Worm (Caenorhabditis elegans) whole organism, L4 larva: ENCODE results near the gene T22B2.1.

Source experiments
- Y5F2A.4 ChIP-seq: fragments of 200-800 bp; sonication (Bioruptor generic); optimal IDR thresholded peaks from 2 replicates; lab custom pipeline; 2018; ENCODE audit warnings: mild to moderate bottlenecking, missing genetic modification characterization, missing compliant biosample characterization
- ZK337.2 ChIP-seq: fragments of 200-800 bp; sonication (Bioruptor generic); IDR thresholded peaks from 2 replicates; pipeline ENCODE4 v1.3.6; 2022; ENCODE audit warnings: missing genetic modification reagents, missing genetic modification characterization, missing compliant biosample characterization
- ZK546.5 ChIP-seq, 2 experiments: sonication (generic microtip); optimal IDR thresholded peaks; 2 replicates each; lab custom pipeline; 2017; ENCODE audit warnings: missing biosample characterization in 2 of 2, missing genetic modification characterization in 2 of 2
- fkh-10 ChIP-seq: fragments of 150-350 bp; optimal IDR thresholded peaks from 2 replicates; lab custom pipeline; 2014; ENCODE audit warnings: missing biosample characterization, missing genetic modification reagents, missing genetic modification characterization
- lin-13 ChIP-seq: fragments of 150-350 bp; optimal IDR thresholded peaks from 2 replicates; lab custom pipeline; 2014; ENCODE audit warnings: missing biosample characterization, missing genetic modification reagents, missing genetic modification characterization
- pha-4 ChIP-seq, 2 experiments: fragments of 150-350 bp in 1 of 2; fragments of 200-800 bp in 1 of 2; sonication (Bioruptor generic) in 1 of 2; IDR thresholded peaks in 1 of 2; optimal IDR thresholded peaks in 1 of 2; 2 replicates each; pipeline versions ENCODE4 v1.3.6 to Lab custom; 2014 to 2022; ENCODE audit warnings: missing genetic modification characterization in 2 of 2, missing genetic modification reagents in 2 of 2, missing biosample characterization in 1 of 2, missing compliant biosample characterization in 1 of 2
- skn-1 ChIP-seq: fragments of 150-350 bp; optimal IDR thresholded peaks from 2 replicates; lab custom pipeline; 2014; ENCODE audit warnings: missing biosample characterization, missing genetic modification characterization
- snpc-1.2 ChIP-seq: fragments of 200-800 bp; sonication (Bioruptor generic); IDR thresholded peaks from 2 replicates; pipeline ENCODE4 v1.3.6; 2022; ENCODE audit warnings: missing genetic modification reagents, missing genetic modification characterization, missing compliant biosample characterization
- unc-39 ChIP-seq: sonication (generic microtip); optimal IDR thresholded peaks from 2 replicates; lab custom pipeline; 2017; ENCODE audit warnings: missing biosample characterization, missing genetic modification characterization
- ztf-7 ChIP-seq: fragments of 150-350 bp; optimal IDR thresholded peaks from 2 replicates; lab custom pipeline; 2014; ENCODE audit warnings: missing biosample characterization, missing genetic modification characterization

- TF ChIP-seq skn-1 (tag; lab: Kevin White, UChicago) (no peak), Y5F2A.4 (GFP tag; lab: Kevin White, UChicago) (no peak), snpc-1.2 (GFP tag; lab: Robert Waterston, UW) (no peak), lin-13 (GFP tag; lab: Kevin White, UChicago) (no peak), ZK546.5 (tag; optimal IDR thresholded peaks at IDR 0.05; lab: Kevin White, UChicago) (no peak), pha-4 (GFP tag; IDR thresholded peaks at IDR 0.05; lab: Robert Waterston, UW) (no peak), pha-4 (tag; optimal IDR thresholded peaks at IDR 0.05; lab: Kevin White, UChicago) (no peak), ztf-7 (tag; lab: Kevin White, UChicago) (no peak), ZK337.2 (no peak), fkh-10 (GFP tag; lab: Kevin White, UChicago) (no peak), unc-39 (no peak)
Measured at ce11 chrX:3920747-3921146, 5.1 kb upstream of the T22B2.1 start.
